Worm (Caenorhabditis elegans): ENCODE data around the gene F14H3.5.

Gene F14H3.5

ce11 chrV:16057010-16057463 lies at the start of gene F14H3.5:
TSS of gene F14H3.5 (minus strand) at chrV:16057060.
- TF ChIP-seq ztf-29 (GFP tag; IDR thresholded peaks at IDR 0.05) = no peak
- TF ChIP-seq cog-1 (tag; optimal IDR thresholded peaks at IDR 0.05) = no peak
- TF ChIP-seq tab-1 (GFP tag; IDR thresholded peaks at IDR 0.05) = no peak
- TF ChIP-seq klf-2 (GFP tag; conservative IDR thresholded peaks at IDR 0.05) = no peak
- TF ChIP-seq med-1 (GFP tag; optimal IDR thresholded peaks at IDR 0.05; ENCODE audit: insufficient read depth) = no peak
- no peak for TF ChIP-seq flt-1 (GFP tag; IDR thresholded peaks at IDR 0.05)
- no peak for TF ChIP-seq ref-1 (GFP tag; conservative IDR thresholded peaks at IDR 0.05)
- TF ChIP-seq ztf-23 (GFP tag; IDR thresholded peaks at IDR 0.05) = no peak

DNA sequence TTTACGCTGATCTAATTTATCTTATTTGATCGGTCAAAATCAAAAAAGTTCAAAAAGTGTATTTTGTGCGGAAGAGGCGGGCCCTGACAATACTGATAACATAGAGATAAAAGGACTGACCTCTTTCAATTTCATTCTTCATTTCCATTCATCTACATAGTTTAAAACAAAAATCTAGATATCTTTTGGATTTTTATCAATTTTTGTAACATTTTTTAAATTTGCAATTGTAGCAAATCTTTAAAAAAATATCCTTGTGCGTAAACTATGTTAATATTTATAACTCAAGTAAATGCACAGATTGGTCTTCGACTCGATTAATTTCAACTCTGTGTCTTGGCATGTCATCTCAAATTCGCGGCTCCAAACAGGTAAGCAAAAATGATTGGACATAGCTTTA lies 46.7 kb upstream of the F14H3.5 start, which contains the start of gene argk-1:
Gene argk-1 (plus strand): TSS at position 301 of the 400 bp plus-strand sequence.
- no peak for TF ChIP-seq klf-2 (GFP tag; conservative IDR thresholded peaks at IDR 0.05)
- TF ChIP-seq tab-1 (GFP tag; IDR thresholded peaks at IDR 0.05) = no peak
- TF ChIP-seq flt-1 (GFP tag; IDR thresholded peaks at IDR 0.05) = no peak
- no peak for TF ChIP-seq cog-1 (tag; optimal IDR thresholded peaks at IDR 0.05)
- no peak for TF ChIP-seq ztf-29 (GFP tag; IDR thresholded peaks at IDR 0.05)
- no peak for TF ChIP-seq ref-1 (GFP tag; conservative IDR thresholded peaks at IDR 0.05)
- no peak for TF ChIP-seq ztf-23 (GFP tag; IDR thresholded peaks at IDR 0.05)
- no peak for TF ChIP-seq med-1 (GFP tag; optimal IDR thresholded peaks at IDR 0.05; ENCODE audit: insufficient read depth)
- TF ChIP-seq T22C8.4 (GFP tag; IDR thresholded peaks at IDR 0.05) = no peak

ce11 chrV:16100103-16100730 lies 43.4 kb upstream of the F14H3.5 start, which contains the start of gene cth-1:
TSS of gene cth-1 (plus strand) at chrV:16100680.
- TF ChIP-seq ztf-29 (GFP tag; IDR thresholded peaks at IDR 0.05) (no peak), cog-1 (tag; optimal IDR thresholded peaks at IDR 0.05) (no peak), ref-1 (GFP tag; conservative IDR thresholded peaks at IDR 0.05) (no peak), med-1 (GFP tag; optimal IDR thresholded peaks at IDR 0.05; ENCODE audit: insufficient read depth) (no peak), T22C8.4 (GFP tag; IDR thresholded peaks at IDR 0.05) (no peak), klf-2 (GFP tag; conservative IDR thresholded peaks at IDR 0.05) (no peak), ztf-23 (GFP tag; IDR thresholded peaks at IDR 0.05) (no peak), tab-1 (GFP tag; IDR thresholded peaks at IDR 0.05) (no peak), flt-1 (GFP tag; IDR thresholded peaks at IDR 0.05) (no peak)

DNA sequence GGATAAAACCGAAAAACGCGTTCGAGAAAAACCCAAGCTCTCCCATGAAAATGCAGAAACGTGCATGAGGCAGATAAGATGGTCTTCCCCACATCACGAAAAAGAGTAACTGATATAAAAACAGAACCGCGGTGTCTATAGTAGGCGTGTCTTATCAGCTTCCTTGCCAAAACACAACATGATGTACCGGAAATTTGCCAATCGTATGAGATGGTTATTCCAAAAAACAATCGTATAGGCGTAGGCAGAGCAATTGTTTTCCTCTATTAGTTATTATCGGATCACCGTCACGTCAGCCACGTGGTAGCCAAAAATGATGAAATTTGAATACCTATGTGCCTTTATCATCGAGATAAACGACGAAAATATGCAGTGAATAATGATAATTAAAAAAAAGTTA lies 42.6 kb upstream of the F14H3.5 start, which contains the start of gene str-7:
Gene str-7 (minus strand): TSS at position 101 of the 400 bp plus-strand sequence.
- TF ChIP-seq tab-1 (GFP tag; IDR thresholded peaks at IDR 0.05) (no peak), T22C8.4 (GFP tag; IDR thresholded peaks at IDR 0.05) (no peak), klf-2 (GFP tag; conservative IDR thresholded peaks at IDR 0.05) (no peak), ztf-29 (GFP tag; IDR thresholded peaks at IDR 0.05) (no peak), flt-1 (GFP tag; IDR thresholded peaks at IDR 0.05) (no peak), med-1 (GFP tag; optimal IDR thresholded peaks at IDR 0.05; ENCODE audit: insufficient read depth) (no peak), cog-1 (tag; optimal IDR thresholded peaks at IDR 0.05) (no peak), ref-1 (GFP tag; conservative IDR thresholded peaks at IDR 0.05) (no peak), ztf-23 (GFP tag; IDR thresholded peaks at IDR 0.05) (no peak)

- TF ChIP-seq flt-1 (GFP tag; IDR thresholded peaks at IDR 0.05) = no peak
- no peak for TF ChIP-seq cog-1 (tag; optimal IDR thresholded peaks at IDR 0.05)
- no peak for TF ChIP-seq T22C8.4 (GFP tag; IDR thresholded peaks at IDR 0.05)
- no peak for TF ChIP-seq tab-1 (GFP tag; IDR thresholded peaks at IDR 0.05)
- no peak for TF ChIP-seq ref-1 (GFP tag; conservative IDR thresholded peaks at IDR 0.05)
- no peak for TF ChIP-seq med-1 (GFP tag; optimal IDR thresholded peaks at IDR 0.05; ENCODE audit: insufficient read depth)
- TF ChIP-seq klf-2 (GFP tag; conservative IDR thresholded peaks at IDR 0.05) = no peak
- TF ChIP-seq ztf-23 (GFP tag; IDR thresholded peaks at IDR 0.05) = no peak
- no peak for TF ChIP-seq ztf-29 (GFP tag; IDR thresholded peaks at IDR 0.05)
These were observed 38.0 kb upstream of the F14H3.5 start for ce11 chrV:16094862-16095261.

DNA sequence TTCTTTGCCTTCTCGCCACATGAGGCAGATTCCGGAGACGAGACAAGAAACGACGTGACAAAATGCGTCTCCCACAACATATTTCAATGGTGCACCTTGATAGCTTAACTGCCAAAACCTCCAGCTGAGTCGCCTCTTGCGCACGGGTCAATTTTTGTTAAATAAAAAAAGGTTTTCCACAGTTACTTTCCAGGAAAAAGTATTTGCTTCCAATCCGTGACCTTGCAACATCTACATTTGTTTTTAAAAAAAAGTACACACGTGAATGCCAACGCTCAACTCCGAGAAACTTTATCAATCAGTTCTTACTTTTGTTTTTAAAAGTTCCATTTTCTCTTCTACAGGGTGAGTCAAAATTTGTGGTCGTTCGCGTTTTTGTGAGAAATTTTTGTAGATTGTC lies 37.4 kb upstream of the F14H3.5 start, which contains the start of gene F22B8.7:
Gene F22B8.7 (plus strand): TSS at position 301 of the 400 bp plus-strand sequence.
- TF ChIP-seq T22C8.4 (GFP tag; IDR thresholded peaks at IDR 0.05) (no peak), cog-1 (tag; optimal IDR thresholded peaks at IDR 0.05) (no peak), ztf-29 (GFP tag; IDR thresholded peaks at IDR 0.05) (no peak), med-1 (GFP tag; optimal IDR thresholded peaks at IDR 0.05; ENCODE audit: insufficient read depth) (no peak), ztf-23 (GFP tag; IDR thresholded peaks at IDR 0.05) (no peak), flt-1 (GFP tag; IDR thresholded peaks at IDR 0.05) (no peak), klf-2 (GFP tag; conservative IDR thresholded peaks at IDR 0.05) (no peak), tab-1 (GFP tag; IDR thresholded peaks at IDR 0.05) (no peak), ref-1 (GFP tag; conservative IDR thresholded peaks at IDR 0.05) (no peak)

- TF ChIP-seq flt-1 (GFP tag; IDR thresholded peaks at IDR 0.05) (no peak), klf-2 (GFP tag; conservative IDR thresholded peaks at IDR 0.05) (no peak), tab-1 (GFP tag; IDR thresholded peaks at IDR 0.05) (no peak), cog-1 (tag; optimal IDR thresholded peaks at IDR 0.05) (no peak), ztf-23 (GFP tag; IDR thresholded peaks at IDR 0.05) (no peak), ref-1 (GFP tag; conservative IDR thresholded peaks at IDR 0.05) (no peak), T22C8.4 (GFP tag; IDR thresholded peaks at IDR 0.05) (no peak), ztf-29 (GFP tag; IDR thresholded peaks at IDR 0.05) (no peak), med-1 (GFP tag; optimal IDR thresholded peaks at IDR 0.05; ENCODE audit: insufficient read depth) (no peak)
These were observed 33.8 kb upstream of the F14H3.5 start, which contains the start of gene F22B8.3 for ce11 chrV:16090685-16091084. TSS of gene F22B8.3 (plus strand) at chrV:16090985.

ce11 chrV:16080678-16081077 lies 23.8 kb upstream of the F14H3.5 start:
- TF ChIP-seq ztf-29 (GFP tag; IDR thresholded peaks at IDR 0.05) = no peak
- no peak for TF ChIP-seq med-1 (GFP tag; optimal IDR thresholded peaks at IDR 0.05; ENCODE audit: insufficient read depth)
- TF ChIP-seq flt-1 (GFP tag; IDR thresholded peaks at IDR 0.05) = no peak
- no peak for TF ChIP-seq ref-1 (GFP tag; conservative IDR thresholded peaks at IDR 0.05)
- TF ChIP-seq ztf-23 (GFP tag; IDR thresholded peaks at IDR 0.05) = no peak
- no peak for TF ChIP-seq klf-2 (GFP tag; conservative IDR thresholded peaks at IDR 0.05)
- no peak for TF ChIP-seq tab-1 (GFP tag; IDR thresholded peaks at IDR 0.05)
- no peak for TF ChIP-seq T22C8.4 (GFP tag; IDR thresholded peaks at IDR 0.05)
- TF ChIP-seq cog-1 (tag; optimal IDR thresholded peaks at IDR 0.05) = no peak

DNA sequence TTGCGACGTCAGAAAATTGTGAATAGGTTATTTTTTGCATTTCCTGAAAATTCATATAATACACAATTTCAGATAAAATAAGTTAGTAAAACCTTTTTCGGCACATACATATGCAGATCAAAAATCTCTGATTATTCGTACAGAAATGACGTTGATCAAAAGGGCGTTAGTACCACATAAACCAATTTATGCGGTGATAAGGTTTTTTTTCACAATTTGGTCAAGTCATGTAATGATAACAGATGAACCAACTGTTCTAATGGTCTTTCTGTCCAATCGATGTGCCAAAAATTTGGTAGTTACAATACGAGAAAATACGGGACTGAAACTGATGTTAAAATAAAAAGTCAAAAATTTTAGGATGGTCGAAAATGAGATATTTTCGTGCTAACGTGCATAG lies 23.2 kb upstream of the F14H3.5 start:
- TF ChIP-seq ref-1 (GFP tag; conservative IDR thresholded peaks at IDR 0.05) (no peak), ztf-29 (GFP tag; IDR thresholded peaks at IDR 0.05) (no peak), klf-2 (GFP tag; conservative IDR thresholded peaks at IDR 0.05) (no peak), tab-1 (GFP tag; IDR thresholded peaks at IDR 0.05) (no peak), flt-1 (GFP tag; IDR thresholded peaks at IDR 0.05) (no peak), cog-1 (tag; optimal IDR thresholded peaks at IDR 0.05) (no peak), T22C8.4 (GFP tag; IDR thresholded peaks at IDR 0.05) (no peak), ztf-23 (GFP tag; IDR thresholded peaks at IDR 0.05) (no peak), med-1 (GFP tag; optimal IDR thresholded peaks at IDR 0.05; ENCODE audit: insufficient read depth) (no peak)
